Worm (Caenorhabditis elegans): Measurements from ENCODE around the gene arrd-2.
A peak's percentile ranks its signal among the peaks of the same experiment; 100 is the strongest.

DNA sequence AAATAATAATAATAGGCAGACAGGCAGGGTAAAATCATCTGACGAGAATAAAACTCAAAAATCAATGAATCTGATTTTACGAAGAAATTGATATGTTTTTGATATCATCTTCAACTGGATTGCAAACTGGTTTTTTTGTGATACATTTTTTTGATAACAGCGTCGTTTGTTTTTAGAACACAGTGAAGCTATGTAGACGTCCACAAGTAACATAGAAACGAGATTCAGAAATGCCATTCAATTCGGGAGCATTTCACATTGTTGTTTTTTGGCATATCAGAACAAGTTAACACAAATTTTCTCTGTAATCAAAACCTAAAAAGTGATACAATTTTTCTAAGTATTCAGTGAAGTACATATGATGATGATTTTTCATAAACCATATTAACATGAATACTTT is 30.7 kb downstream of the arrd-2 start, which contains the start of gene chil-13:
- TF ChIP-seq nhr-12 (tag; optimal IDR thresholded peaks at IDR 0.05) = no peak
- TF ChIP-seq nhr-77 (tag; optimal IDR thresholded peaks at IDR 0.05) = no peak
- peak; percentile 9 for TF ChIP-seq blmp-1 (tag; optimal IDR thresholded peaks at IDR 0.05)
- TF ChIP-seq nhr-11 (tag; optimal IDR thresholded peaks at IDR 0.05) = no peak
- no peak for TF ChIP-seq ztf-11 (tag; optimal IDR thresholded peaks at IDR 0.05)
- TF ChIP-seq elt-2 (tag; optimal IDR thresholded peaks at IDR 0.05) = no peak
- TF ChIP-seq nhr-237 (tag; optimal IDR thresholded peaks at IDR 0.05) = no peak
- TF ChIP-seq unc-62 (GFP tag; optimal IDR thresholded peaks at IDR 0.05) = no peak
